Worm (Caenorhabditis elegans) whole organism, L2 larva: ENCODE results near the gene F22B7.3.

Experiments used
- C34F6.9 ChIP-seq: fragments of 150-350 bp; optimal IDR thresholded peaks from 2 replicates; lab custom pipeline; 2014; ENCODE audit warnings: missing biosample characterization, missing genetic modification characterization
- F13H6.1 ChIP-seq: sonication (generic microtip); optimal IDR thresholded peaks from 2 replicates; lab custom pipeline; 2016; ENCODE audit warnings: missing genetic modification characterization, missing compliant biosample characterization
- R02D3.7 ChIP-seq: fragments of 150-350 bp; optimal IDR thresholded peaks from 2 replicates; lab custom pipeline; 2014; ENCODE audit warnings: missing biosample characterization, missing genetic modification characterization
- Y55F3AM.14 ChIP-seq: fragments of 200-800 bp; sonication (Bioruptor generic); optimal IDR thresholded peaks from 2 replicates; lab custom pipeline; 2018; ENCODE audit warnings: mild to moderate bottlenecking, missing genetic modification characterization, missing compliant biosample characterization
- alr-1 ChIP-seq: fragments of 150-350 bp; optimal IDR thresholded peaks from 2 replicates; lab custom pipeline; 2014; ENCODE audit warnings: missing biosample characterization, missing genetic modification characterization
- aly-2 ChIP-seq: fragments of 150-350 bp; optimal IDR thresholded peaks from 2 replicates; lab custom pipeline; 2014; ENCODE audit warnings: missing biosample characterization, missing genetic modification characterization
- blmp-1 ChIP-seq: sonication (generic microtip); optimal IDR thresholded peaks from 2 replicates; lab custom pipeline; 2017; ENCODE audit warnings: missing genetic modification characterization, mild to moderate bottlenecking, missing compliant biosample characterization, antibody characterized with exemption, moderate library complexity; ENCODE audit not compliant: insufficient read depth
- ceh-16 ChIP-seq: fragments of 150-350 bp; optimal IDR thresholded peaks from 2 replicates; lab custom pipeline; 2014; ENCODE audit warnings: missing biosample characterization, missing genetic modification characterization
- crh-2 ChIP-seq: sonication (generic microtip); optimal IDR thresholded peaks from 2 replicates; lab custom pipeline; 2017; ENCODE audit warnings: missing biosample characterization, missing genetic modification characterization
- dmd-4 ChIP-seq: sonication (generic microtip); optimal IDR thresholded peaks from 2 replicates; lab custom pipeline; 2017; ENCODE audit warnings: missing biosample characterization, missing genetic modification characterization
- egl-27 ChIP-seq: sonication (generic microtip); optimal IDR thresholded peaks from 3 replicates; lab custom pipeline; 2017; ENCODE audit warnings: missing biosample characterization, missing genetic modification reagents, missing genetic modification characterization
- elt-3 ChIP-seq: sonication (generic microtip); optimal IDR thresholded peaks from 2 replicates; lab custom pipeline; 2017; ENCODE audit warnings: missing biosample characterization, missing genetic modification characterization
- gmeb-1 ChIP-seq: fragments of 150-350 bp; optimal IDR thresholded peaks from 2 replicates; lab custom pipeline; 2014; ENCODE audit warnings: missing biosample characterization, missing genetic modification characterization
- lin-11 ChIP-seq: fragments of 150-350 bp; sonication (generic microtip); optimal IDR thresholded peaks from 2 replicates; lab custom pipeline; 2014; ENCODE audit warnings: missing biosample characterization, missing genetic modification characterization, inconsistent platforms, mixed read lengths
- lin-13 ChIP-seq: fragments of 150-350 bp; optimal IDR thresholded peaks from 2 replicates; lab custom pipeline; 2014; ENCODE audit warnings: missing biosample characterization, missing genetic modification reagents, missing genetic modification characterization
- lin-39 ChIP-seq: fragments of 150-350 bp; optimal IDR thresholded peaks from 2 replicates; lab custom pipeline; 2014; ENCODE audit warnings: missing biosample characterization, missing genetic modification reagents, missing genetic modification characterization
- lsy-2 ChIP-seq, 2 experiments: fragments of 150-350 bp in 1 of 2; sonication (generic microtip) in 1 of 2; optimal IDR thresholded peaks; 2 replicates each; lab custom pipeline; 2014 to 2017; ENCODE audit warnings: missing biosample characterization in 2 of 2, missing genetic modification characterization in 2 of 2
- mab-5 ChIP-seq: fragments of 150-350 bp; optimal IDR thresholded peaks from 2 replicates; lab custom pipeline; 2014; ENCODE audit warnings: missing biosample characterization, missing genetic modification characterization
- mbf-1 ChIP-seq: sonication (generic microtip); optimal IDR thresholded peaks from 2 replicates; lab custom pipeline; 2017; ENCODE audit warnings: missing biosample characterization, missing genetic modification characterization
- mdl-1 ChIP-seq, 2 experiments: fragments of 150-350 bp in 1 of 2; sonication (generic microtip) in 1 of 2; optimal IDR thresholded peaks; 2 replicates each; lab custom pipeline; 2017; ENCODE audit warnings: missing biosample characterization in 2 of 2, missing genetic modification characterization in 2 of 2
- nhr-10 ChIP-seq: sonication (generic microtip); optimal IDR thresholded peaks from 2 replicates; lab custom pipeline; 2017; ENCODE audit warnings: missing biosample characterization, missing genetic modification characterization
- nhr-11 ChIP-seq: fragments of 150-350 bp; optimal IDR thresholded peaks from 2 replicates; lab custom pipeline; 2014; ENCODE audit warnings: missing biosample characterization, missing genetic modification characterization
- nhr-12 ChIP-seq: fragments of 150-350 bp; optimal IDR thresholded peaks from 2 replicates; lab custom pipeline; 2014; ENCODE audit warnings: missing biosample characterization, missing genetic modification characterization
- nhr-129 ChIP-seq: fragments of 150-350 bp; optimal IDR thresholded peaks from 2 replicates; lab custom pipeline; 2014; ENCODE audit warnings: missing biosample characterization, missing genetic modification characterization
- nhr-21 ChIP-seq: fragments of 150-350 bp; optimal IDR thresholded peaks from 2 replicates; lab custom pipeline; 2014; ENCODE audit warnings: missing biosample characterization, missing genetic modification characterization
- nhr-6 ChIP-seq: fragments of 150-350 bp; optimal IDR thresholded peaks from 2 replicates; lab custom pipeline; 2014; ENCODE audit warnings: missing biosample characterization, missing genetic modification characterization
- peb-1 ChIP-seq: fragments of 150-350 bp; optimal IDR thresholded peaks from 2 replicates; lab custom pipeline; 2014; ENCODE audit warnings: missing biosample characterization, missing genetic modification characterization
- sem-4 ChIP-seq: fragments of 150-350 bp; optimal IDR thresholded peaks from 2 replicates; lab custom pipeline; 2014; ENCODE audit warnings: missing biosample characterization, missing genetic modification reagents, missing genetic modification characterization
- sma-3 ChIP-seq: sonication (generic microtip); optimal IDR thresholded peaks from 2 replicates; lab custom pipeline; 2016; ENCODE audit warnings: missing genetic modification reagents, missing genetic modification characterization, missing compliant biosample characterization
- sma-9 ChIP-seq, 2 experiments: fragments of 150-350 bp in 1 of 2; sonication (generic microtip) in 1 of 2; optimal IDR thresholded peaks; 2 replicates each; lab custom pipeline; 2014 to 2016; ENCODE audit warnings: missing genetic modification characterization in 2 of 2, mild to moderate bottlenecking in 1 of 2, missing biosample characterization in 1 of 2, missing compliant biosample characterization in 1 of 2, missing genetic modification reagents in 1 of 2, moderate library complexity in 1 of 2
- unc-39 ChIP-seq: fragments of 150-350 bp; optimal IDR thresholded peaks from 2 replicates; lab custom pipeline; 2014; ENCODE audit warnings: missing biosample characterization, missing genetic modification characterization
- unc-55 ChIP-seq: fragments of 150-350 bp; sonication (generic microtip); optimal IDR thresholded peaks from 3 replicates; lab custom pipeline; 2014; ENCODE audit warnings: missing biosample characterization, missing genetic modification reagents, missing genetic modification characterization
- unc-62 ChIP-seq: fragments of 150-350 bp; optimal IDR thresholded peaks from 2 replicates; lab custom pipeline; 2014; ENCODE audit warnings: missing biosample characterization, missing genetic modification reagents, missing genetic modification characterization
- zag-1 ChIP-seq: fragments of 150-350 bp; optimal IDR thresholded peaks from 2 replicates; lab custom pipeline; 2014; ENCODE audit warnings: missing biosample characterization, missing genetic modification characterization
- ztf-1 ChIP-seq: fragments of 200-800 bp; sonication (Bioruptor generic); conservative IDR thresholded peaks from 2 replicates; pipeline ENCODE4 v1.3.6; 2022; ENCODE audit warnings: missing genetic modification characterization, missing compliant biosample characterization
- ztf-11 ChIP-seq: sonication (generic microtip); optimal IDR thresholded peaks from 2 replicates; lab custom pipeline; 2017; ENCODE audit warnings: missing biosample characterization, missing genetic modification characterization
- ztf-4 ChIP-seq: fragments of 150-350 bp; optimal IDR thresholded peaks from 2 replicates; lab custom pipeline; 2014; ENCODE audit warnings: missing biosample characterization, missing genetic modification characterization

Gene F22B7.3

ce11 chrIII:8678371-8678770 lies 29.7 kb downstream of the F22B7.3 start (continued):
- TF ChIP-seq alr-1 (tag; lab: Kevin White, UChicago), result no peak
- peak; percentile 34 for TF ChIP-seq sem-4
- no peak for TF ChIP-seq aly-2 (tag; lab: Kevin White, UChicago)
- peak; percentile 62 for TF ChIP-seq sma-3 (GFP tag; lab: Kevin White, UChicago)
- TF ChIP-seq C34F6.9 (tag; lab: Kevin White, UChicago), result peak; percentile 64
- TF ChIP-seq lin-11 (tag; lab: Kevin White, UChicago), result peak; percentile 32
- TF ChIP-seq lsy-2 (tag; optimal IDR thresholded peaks at IDR 0.05; lab: Kevin White, UChicago), result peak; percentile 58 to 74
- no peak for TF ChIP-seq elt-3 (tag; lab: Kevin White, UChicago)
- TF ChIP-seq dmd-4 (tag; lab: Kevin White, UChicago), result no peak
- no peak for TF ChIP-seq nhr-6 (tag; lab: Kevin White, UChicago)
- TF ChIP-seq R02D3.7 (tag; lab: Kevin White, UChicago), result no peak
- TF ChIP-seq sma-9 (GFP tag; optimal IDR thresholded peaks at IDR 0.05; lab: Kevin White, UChicago), result peak; percentile 79
- no peak for TF ChIP-seq sma-9 (tag; optimal IDR thresholded peaks at IDR 0.05; lab: Kevin White, UChicago)
- no peak for TF ChIP-seq nhr-11 (tag; lab: Kevin White, UChicago)

ce11 chrIII:8683679-8684263 lies 35.1 kb downstream of the F22B7.3 start, which contains the start of gene fli-1:
fli-1 (minus strand) TSS chrIII:8683736.
- TF ChIP-seq lin-11 (tag; lab: Kevin White, UChicago) (no peak), mdl-1 (tag; optimal IDR thresholded peaks at IDR 0.05; lab: Kevin White, UChicago) (no peak), peb-1 (tag; lab: Kevin White, UChicago) (no peak), unc-62 (GFP tag; lab: Kevin White, UChicago) (no peak), blmp-1 (tag; lab: Kevin White, UChicago) (no peak), egl-27 (tag; lab: Kevin White, UChicago) (no peak), Y55F3AM.14 (GFP tag; lab: Kevin White, UChicago) (no peak), elt-3 (tag; lab: Kevin White, UChicago) (no peak), ztf-11 (tag; lab: Kevin White, UChicago) (no peak), lsy-2 (tag; optimal IDR thresholded peaks at IDR 0.05; lab: Kevin White, UChicago) (peak in 1 of 2 experiments; percentile 34), unc-39 (no peak), sma-3 (GFP tag; lab: Kevin White, UChicago) (no peak), lin-39 (tag; lab: Kevin White, UChicago) (no peak), zag-1 (tag; lab: Kevin White, UChicago) (no peak), nhr-21 (tag; lab: Kevin White, UChicago) (no peak), R02D3.7 (tag; lab: Kevin White, UChicago) (no peak), gmeb-1 (tag; lab: Kevin White, UChicago) (no peak), C34F6.9 (tag; lab: Kevin White, UChicago) (peak; percentile 45), lin-13 (GFP tag; lab: Kevin White, UChicago) (no peak), unc-55 (GFP tag; lab: Kevin White, UChicago) (peak; percentile 19), dmd-4 (tag; lab: Kevin White, UChicago) (no peak), F13H6.1 (tag; lab: Kevin White, UChicago) (no peak), ztf-4 (tag; lab: Kevin White, UChicago) (no peak), nhr-6 (tag; lab: Kevin White, UChicago) (no peak), nhr-129 (tag; lab: Kevin White, UChicago) (no peak)

ce11 chrIII:8684421-8684820 lies 35.7 kb downstream of the F22B7.3 start, which contains the start of gene anmt-1:
anmt-1 (plus strand) TSS chrIII:8684808.
- TF ChIP-seq F13H6.1 (tag; lab: Kevin White, UChicago) (peak; percentile 61), unc-62 (GFP tag; lab: Kevin White, UChicago) (no peak), nhr-129 (tag; lab: Kevin White, UChicago) (peak; percentile 22)

ce11 chrIII:8685590-8686240 lies 37.0 kb downstream of the F22B7.3 start:
- no peak for TF ChIP-seq sem-4
- TF ChIP-seq gmeb-1 (tag; lab: Kevin White, UChicago), result no peak
- peak; percentile 27 for TF ChIP-seq sma-9 (GFP tag; optimal IDR thresholded peaks at IDR 0.05; lab: Kevin White, UChicago)
- no peak for TF ChIP-seq sma-9 (tag; optimal IDR thresholded peaks at IDR 0.05; lab: Kevin White, UChicago)
- no peak for TF ChIP-seq nhr-11 (tag; lab: Kevin White, UChicago)
- no peak for TF ChIP-seq ztf-1
- TF ChIP-seq crh-2 (tag; lab: Kevin White, UChicago), result no peak
- TF ChIP-seq F13H6.1 (tag; lab: Kevin White, UChicago), result peak; percentile 9
- peak; percentile 52 for TF ChIP-seq nhr-21 (tag; lab: Kevin White, UChicago)
- TF ChIP-seq egl-27 (tag; lab: Kevin White, UChicago), result no peak
- no peak for TF ChIP-seq unc-62 (GFP tag; lab: Kevin White, UChicago)
- peak; percentile 53 for TF ChIP-seq sma-3 (GFP tag; lab: Kevin White, UChicago)
- TF ChIP-seq nhr-129 (tag; lab: Kevin White, UChicago), result no peak
- no peak for TF ChIP-seq mbf-1 (tag; lab: Kevin White, UChicago)
- no peak for TF ChIP-seq lin-11 (tag; lab: Kevin White, UChicago)
- no peak for TF ChIP-seq lsy-2 (tag; optimal IDR thresholded peaks at IDR 0.05; lab: Kevin White, UChicago)
- peak; percentile 55 for TF ChIP-seq Y55F3AM.14 (GFP tag; lab: Kevin White, UChicago)
- peak; percentile 23 for TF ChIP-seq ztf-4 (tag; lab: Kevin White, UChicago)
- TF ChIP-seq nhr-10, result no peak
- no peak for TF ChIP-seq unc-39
- TF ChIP-seq nhr-6 (tag; lab: Kevin White, UChicago), result no peak
- TF ChIP-seq mab-5 (tag; lab: Kevin White, UChicago), result no peak
- no peak for TF ChIP-seq nhr-12 (tag; lab: Kevin White, UChicago)
- no peak for TF ChIP-seq ceh-16
- no peak for TF ChIP-seq ztf-11 (tag; lab: Kevin White, UChicago)
